Fruit fly (Drosophila melanogaster): ENCODE data around the gene SF2.

DNA sequence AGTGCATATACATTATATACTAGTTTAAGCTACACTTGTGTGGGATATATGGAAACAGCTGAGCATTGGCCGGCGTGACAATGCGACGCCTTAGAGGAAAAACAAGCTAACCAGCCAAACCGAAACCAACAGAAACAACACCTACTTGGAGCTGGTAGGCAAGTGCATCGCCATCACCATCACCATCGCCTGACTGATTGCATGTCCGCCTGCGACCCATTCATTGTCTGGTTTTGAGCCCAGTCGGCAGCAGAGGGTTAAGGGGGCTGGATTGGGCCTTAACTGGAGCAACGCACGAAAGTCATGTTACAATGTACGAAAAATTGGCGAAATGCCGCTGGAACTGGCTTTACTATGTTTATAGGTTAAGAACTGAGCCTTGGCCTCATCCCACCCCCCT is 45.3 kb upstream of the SF2 start:
- TF ChIP-seq psq (optimal IDR thresholded peaks at IDR 0.05) (no peak), Dll (optimal IDR thresholded peaks at IDR 0.05) (no peak), CG8478 (optimal IDR thresholded peaks at IDR 0.05) (no peak), EcR (GFP tag; optimal IDR thresholded peaks at IDR 0.05) (no peak)
